Fruit fly (Drosophila melanogaster) S2 (cell line): ENCODE data around the gene CG13386.

Experiments used
- CG8478 ChIP-seq: fragments of >200 bp; optimal IDR thresholded peaks from 2 replicates; lab custom pipeline; 2018
- CTCF ChIP-seq, 2 experiments: fragments of >200 bp; optimal IDR thresholded peaks; 2 replicates each; lab custom pipeline; 2018

DNA sequence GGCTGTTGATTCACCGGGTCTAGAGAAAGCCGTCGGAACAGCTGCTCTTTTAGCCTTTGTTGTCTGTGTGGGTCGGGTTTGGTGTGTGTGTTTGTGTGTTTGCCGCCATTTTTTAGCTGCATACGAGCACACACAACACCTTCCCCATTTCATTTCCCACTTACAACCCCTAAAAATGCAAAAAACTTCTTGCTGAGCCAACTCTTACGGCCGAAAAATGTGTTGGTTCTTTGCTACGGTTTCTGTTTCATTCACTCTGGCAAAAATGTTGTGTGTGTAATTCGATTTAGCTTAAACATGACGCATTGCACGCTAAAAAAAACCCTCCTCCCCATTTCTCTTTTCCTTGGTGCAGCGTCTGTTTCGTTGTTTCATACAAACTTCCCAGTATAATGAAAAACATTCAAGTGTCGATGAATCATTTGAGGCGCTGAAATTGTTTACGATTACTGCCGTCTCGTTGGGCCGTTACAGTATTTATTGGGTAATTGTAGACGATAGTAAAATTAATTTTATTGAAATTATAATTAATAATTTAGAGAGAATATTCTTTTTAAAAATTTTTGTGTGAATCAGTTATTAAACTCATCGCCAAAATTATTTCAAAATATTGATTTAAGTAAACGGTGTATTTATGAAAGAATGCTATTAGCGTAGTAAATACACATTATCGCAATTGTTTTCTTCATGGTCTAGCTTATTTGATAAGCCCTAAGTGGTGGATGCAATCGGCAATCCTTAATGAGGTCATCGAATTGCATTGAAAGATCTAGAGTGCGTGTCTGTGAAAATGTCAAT lies 27.3 kb downstream of the CG13386 start:
- no peak for TF ChIP-seq CG8478 (lab: Kevin White, UChicago)
- no peak for TF ChIP-seq CTCF (optimal IDR thresholded peaks at IDR 0.05; lab: Kevin White, UChicago)
